Worm (Caenorhabditis elegans) whole organism, mixed stage, embryonic: ENCODE data around the gene tax-4.

ENCODE experiments used
- nhr-237 ChIP-seq: fragments of 150-350 bp; optimal IDR thresholded peaks from 2 replicates; lab custom pipeline; 2014; ENCODE audit warnings: missing biosample characterization, missing genetic modification characterization
- unc-62 ChIP-seq: fragments of 150-350 bp; optimal IDR thresholded peaks from 2 replicates; lab custom pipeline; 2014; ENCODE audit warnings: missing biosample characterization, missing genetic modification reagents, missing genetic modification characterization

DNA sequence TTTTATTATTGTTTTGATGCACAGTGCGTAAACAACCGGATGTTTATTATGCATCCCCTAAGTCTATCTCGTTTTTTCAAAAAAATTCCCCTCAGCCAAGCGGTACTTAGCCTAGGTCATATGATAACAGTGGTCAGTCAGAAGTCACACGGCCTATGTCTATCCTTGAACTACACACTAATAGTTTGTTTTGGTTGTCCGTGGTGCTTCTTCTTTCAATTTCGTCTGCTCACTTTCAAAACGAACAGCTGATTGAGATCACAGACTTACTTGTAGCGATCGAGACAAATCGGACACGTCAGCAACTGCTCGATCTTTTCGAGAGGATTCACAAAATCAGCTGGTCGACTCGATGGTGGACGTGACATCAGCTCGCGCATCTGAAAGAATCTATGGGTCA lies 28.4 kb upstream of the tax-4 start:
- no peak for TF ChIP-seq unc-62
- no peak for TF ChIP-seq nhr-237 (tag; lab: Kevin White, UChicago)
